Fruit fly (Drosophila melanogaster): ENCODE results near the gene CG9951.

The CG9951 gene

dm6 chr3L:16890650-16891336 is 27.8 kb downstream of the CG9951 start (continued):
- TF ChIP-seq NC2α (GFP tag; optimal IDR thresholded peaks at IDR 0.05) (peak; percentile 74), Sox100B (GFP tag; optimal IDR thresholded peaks at IDR 0.05) (peak; percentile 87), CG3726 (GFP tag; IDR thresholded peaks at IDR 0.05) (peak; percentile 86), CG9727 (GFP tag; optimal IDR thresholded peaks at IDR 0.05) (peak; percentile 85), sob (GFP tag; IDR thresholded peaks at IDR 0.05) (peak; percentile 92), CG2129 (GFP tag; IDR thresholded peaks at IDR 0.05; ENCODE audit: partially characterized antibody) (no peak), ems (GFP tag; optimal IDR thresholded peaks at IDR 0.05) (peak; percentile 85), hbn (GFP tag; IDR thresholded peaks at IDR 0.05; ENCODE audit: partially characterized antibody) (no peak), pan (optimal IDR thresholded peaks at IDR 0.05) (no peak), pan (GFP tag; optimal IDR thresholded peaks at IDR 0.05 in 1 of 2, IDR thresholded peaks at IDR 0.05 in 1 of 2) (peak in 1 of 2 experiments; percentile 93), CG7786 (GFP tag; optimal IDR thresholded peaks at IDR 0.05) (peak; percentile 79), Ptx1 (GFP tag; IDR thresholded peaks at IDR 0.05) (peak; percentile 94), CG16779 (GFP tag; IDR thresholded peaks at IDR 0.05) (peak; percentile 73), Six4 (GFP tag; optimal IDR thresholded peaks at IDR 0.05) (peak; percentile 92), da (GFP tag; optimal IDR thresholded peaks at IDR 0.05) (peak; percentile 75), Max (GFP tag; optimal IDR thresholded peaks at IDR 0.05) (peak; percentile 67), CG9876 (GFP tag; optimal IDR thresholded peaks at IDR 0.05) (peak; percentile 60), sqz (GFP tag; optimal IDR thresholded peaks at IDR 0.05) (peak; percentile 84), pros (GFP tag; optimal IDR thresholded peaks at IDR 0.05) (peak; percentile 92), gem (tag; optimal IDR thresholded peaks at IDR 0.05) (peak; percentile 95), cas (GFP tag; IDR thresholded peaks at IDR 0.05) (no peak), Tbp (GFP tag; optimal IDR thresholded peaks at IDR 0.05) (no peak), CG4820 (GFP tag; optimal IDR thresholded peaks at IDR 0.05) (peak; percentile 93), Oli (tag; optimal IDR thresholded peaks at IDR 0.05) (peak; percentile 94), slbo (GFP tag; IDR thresholded peaks at IDR 0.05) (peak; percentile 88), Scr (GFP tag; IDR thresholded peaks at IDR 0.05; ENCODE audit: partially characterized antibody) (no peak), odd (GFP tag; optimal IDR thresholded peaks at IDR 0.05) (peak; percentile 79), exex (tag; optimal IDR thresholded peaks at IDR 0.05) (peak; percentile 53), CG17359 (tag; optimal IDR thresholded peaks at IDR 0.05) (peak; percentile 93), disco-r (GFP tag; optimal IDR thresholded peaks at IDR 0.05) (peak; percentile 83), dati (GFP tag; IDR thresholded peaks at IDR 0.05) (peak; percentile 83), mam (GFP tag; optimal IDR thresholded peaks at IDR 0.05) (peak; percentile 85), CG15514 (GFP tag; optimal IDR thresholded peaks at IDR 0.05) (peak; percentile 52), CG13287 (GFP tag; IDR thresholded peaks at IDR 0.05; ENCODE audit: partially characterized antibody) (peak; percentile 53; the same call in 1 of the 2 replicates), crp (GFP tag; optimal IDR thresholded peaks at IDR 0.05) (peak in 1 of 2 experiments; percentile 49), en (GFP tag; optimal IDR thresholded peaks at IDR 0.05) (peak; percentile 84), Fer2 (tag; optimal IDR thresholded peaks at IDR 0.05) (peak; percentile 46), CG31441 (GFP tag; IDR thresholded peaks at IDR 0.05) (peak; percentile 95), dysf (GFP tag; IDR thresholded peaks at IDR 0.05) (peak; percentile 91; the same call in 2 of the 3 replicates), CG7987 (GFP tag; optimal IDR thresholded peaks at IDR 0.05) (peak; percentile 33), Poxn (GFP tag; IDR thresholded peaks at IDR 0.05) (0 out of 2 replicates have a peak, but pooled peaks have one; percentile 17), Fer1 (GFP tag; optimal IDR thresholded peaks at IDR 0.05) (peak; percentile 75), Chrac-16 (GFP tag; optimal IDR thresholded peaks at IDR 0.05) (peak; percentile 82), Dbx (GFP tag; IDR thresholded peaks at IDR 0.05) (peak; percentile 78), NC2β (GFP tag; optimal IDR thresholded peaks at IDR 0.05) (peak; percentile 89), PHDP (tag; optimal IDR thresholded peaks at IDR 0.05) (peak; percentile 89), Asciz (GFP tag; optimal IDR thresholded peaks at IDR 0.05) (peak; percentile 93), nom (GFP tag; optimal IDR thresholded peaks at IDR 0.05) (no peak), jing (GFP tag; optimal IDR thresholded peaks at IDR 0.05) (peak; percentile 89)

All from whole organism, embryonic.